Fruit fly (Drosophila melanogaster): ENCODE results near the gene santa-maria.
A peak's percentile ranks its signal among the peaks of the same experiment; 100 is the strongest.

Gene santa-maria

DNA sequence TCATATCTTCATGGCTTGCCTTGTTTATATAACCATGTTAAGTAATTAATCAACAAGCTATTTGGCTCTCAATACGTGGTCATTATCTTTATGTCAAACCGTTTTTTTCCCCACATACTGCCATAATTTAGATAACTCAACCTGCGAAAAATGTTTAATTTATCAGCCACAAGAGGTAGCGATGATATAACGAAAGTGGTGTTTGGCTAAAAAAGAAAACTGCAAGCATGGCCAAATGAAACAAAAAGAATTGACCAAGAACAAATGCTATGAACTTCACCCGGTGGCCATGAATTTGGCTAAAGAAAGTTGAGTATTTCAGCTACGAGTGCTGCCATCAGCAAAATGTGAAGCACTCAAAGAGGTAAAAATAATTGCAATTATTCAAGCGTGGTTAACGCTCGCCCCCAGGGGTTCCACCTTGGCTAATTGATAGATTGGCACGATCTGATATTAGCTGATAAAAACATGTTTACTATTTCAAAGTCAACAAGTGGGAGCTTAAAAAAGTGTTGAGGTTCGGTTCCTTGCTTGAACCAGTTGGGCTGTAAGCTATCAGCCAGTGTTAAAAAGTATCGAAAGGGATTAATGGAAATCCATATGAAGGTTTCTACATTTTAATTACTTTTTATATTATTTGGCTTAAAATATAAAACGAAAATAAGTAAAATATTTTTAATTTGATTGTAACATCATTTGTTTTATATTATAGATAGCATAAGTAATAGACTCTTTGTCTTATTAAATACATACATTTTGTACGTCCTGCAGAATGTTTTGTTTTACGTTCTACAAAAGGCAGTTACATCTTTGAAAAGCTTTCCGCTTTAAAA lies 14.3 kb downstream of the santa-maria start (continued):
- TF ChIP-seq Sox102F (GFP tag; optimal IDR thresholded peaks at IDR 0.05) = peak; percentile 71
- peak; percentile 75 for TF ChIP-seq ranshi (GFP tag; IDR thresholded peaks at IDR 0.05)
- 0 out of 2 replicates have a peak, but pooled peaks have one; percentile 20 for TF ChIP-seq ap (GFP tag; IDR thresholded peaks at IDR 0.05)
- peak; percentile 89 for TF ChIP-seq otp (GFP tag; IDR thresholded peaks at IDR 0.05)
- TF ChIP-seq CG4282 (GFP tag; optimal IDR thresholded peaks at IDR 0.05) = peak; percentile 52
- TF ChIP-seq run (tag; optimal IDR thresholded peaks at IDR 0.05) = peak; percentile 16
- TF ChIP-seq CG17359 (tag; optimal IDR thresholded peaks at IDR 0.05) = peak; percentile 80
- TF ChIP-seq Max (GFP tag; optimal IDR thresholded peaks at IDR 0.05) = peak; percentile 32
- peak; percentile 54 for TF ChIP-seq CG8089 (GFP tag; optimal IDR thresholded peaks at IDR 0.05)
- TF ChIP-seq Lhr (GFP tag; optimal IDR thresholded peaks at IDR 0.05) = peak; percentile 34
- peak; percentile 28 for TF ChIP-seq Hsf (GFP tag; optimal IDR thresholded peaks at IDR 0.05)
- peak; percentile 61 for TF ChIP-seq CG4730 (GFP tag; IDR thresholded peaks at IDR 0.05)
- no peak for TF ChIP-seq CG8359 (GFP tag; optimal IDR thresholded peaks at IDR 0.05; ENCODE audit: borderline replicate concordance)
- peak; percentile 83 for TF ChIP-seq CG1647 (GFP tag; optimal IDR thresholded peaks at IDR 0.05)
- peak; percentile 42; the same call in 2 of the 3 replicates for TF ChIP-seq CG17361 (GFP tag; IDR thresholded peaks at IDR 0.05)
- peak; percentile 69; the same call in 1 of the 2 replicates for TF ChIP-seq HLH3B (GFP tag; IDR thresholded peaks at IDR 0.05)
- peak; percentile 58 for TF ChIP-seq CG12236 (GFP tag; optimal IDR thresholded peaks at IDR 0.05)
- TF ChIP-seq CG18011 (GFP tag; optimal IDR thresholded peaks at IDR 0.05) = peak; percentile 32
- peak; percentile 86 for TF ChIP-seq schlank (tag; optimal IDR thresholded peaks at IDR 0.05)
- TF ChIP-seq ind (GFP tag; optimal IDR thresholded peaks at IDR 0.05) = peak; percentile 6
- peak; percentile 66 for TF ChIP-seq CG8281 (tag; optimal IDR thresholded peaks at IDR 0.05)
- TF ChIP-seq ase (GFP tag; IDR thresholded peaks at IDR 0.05) = peak; percentile 72; the same call in 2 of the 3 replicates
- TF ChIP-seq sens-2 (GFP tag; IDR thresholded peaks at IDR 0.05) = 0 out of 2 replicates have a peak, but pooled peaks have one; percentile 37
- peak; percentile 77 for TF ChIP-seq CG13624 (GFP tag; optimal IDR thresholded peaks at IDR 0.05)
- TF ChIP-seq ewg (GFP tag; optimal IDR thresholded peaks at IDR 0.05) = peak; percentile 57
- peak; percentile 83 for TF ChIP-seq Dbx (GFP tag; IDR thresholded peaks at IDR 0.05)
- TF ChIP-seq CG7928 (GFP tag; optimal IDR thresholded peaks at IDR 0.05) = peak; percentile 41
- peak; percentile 31; the same call in 1 of the 2 replicates for TF ChIP-seq ttk (GFP tag; IDR thresholded peaks at IDR 0.05)
- peak; percentile 46 for TF ChIP-seq kay (GFP tag; optimal IDR thresholded peaks at IDR 0.05)
- peak; percentile 69 for TF ChIP-seq CG10654 (GFP tag; optimal IDR thresholded peaks at IDR 0.05)
- TF ChIP-seq CG3163 (GFP tag; optimal IDR thresholded peaks at IDR 0.05) = peak; percentile 67
- TF ChIP-seq yki (optimal IDR thresholded peaks at IDR 0.05) = no peak
- TF ChIP-seq pum (GFP tag; optimal IDR thresholded peaks at IDR 0.05) = peak; percentile 47
- peak; percentile 39 for TF ChIP-seq gcm (GFP tag; optimal IDR thresholded peaks at IDR 0.05)
- peak; percentile 75 for TF ChIP-seq mam (GFP tag; optimal IDR thresholded peaks at IDR 0.05)
- no peak for TF ChIP-seq zf30C (GFP tag; optimal IDR thresholded peaks at IDR 0.05)
- TF ChIP-seq CG16815 (GFP tag; optimal IDR thresholded peaks at IDR 0.05) = no peak
- TF ChIP-seq Oli (tag; optimal IDR thresholded peaks at IDR 0.05) = no peak
- TF ChIP-seq fd96Cb (tag; optimal IDR thresholded peaks at IDR 0.05) = no peak
- TF ChIP-seq CG6813 (GFP tag; optimal IDR thresholded peaks at IDR 0.05) = peak; percentile 77
- TF ChIP-seq CG10267 (tag; optimal IDR thresholded peaks at IDR 0.05) = peak; percentile 45
- TF ChIP-seq slou (GFP tag; optimal IDR thresholded peaks at IDR 0.05) = peak; percentile 72
- peak; percentile 42 for TF ChIP-seq CG6689 (GFP tag; IDR thresholded peaks at IDR 0.05)
- no peak for TF ChIP-seq CG2129 (GFP tag; IDR thresholded peaks at IDR 0.05; ENCODE audit: partially characterized antibody)
- TF ChIP-seq CG2889 (GFP tag; IDR thresholded peaks at IDR 0.05) = peak; percentile 47; the same call in 1 of the 3 replicates
- TF ChIP-seq Awh (GFP tag; IDR thresholded peaks at IDR 0.05) = peak; percentile 92
- peak; percentile 74 for TF ChIP-seq CG3838 (GFP tag; optimal IDR thresholded peaks at IDR 0.05)
- TF ChIP-seq lbe (GFP tag; optimal IDR thresholded peaks at IDR 0.05) = peak; percentile 42
- TF ChIP-seq tin (GFP tag; optimal IDR thresholded peaks at IDR 0.05) = peak; percentile 56
